Worm (Caenorhabditis elegans) whole organism, L4/young adult: ENCODE data around the gene srz-14.

Experiments
- W03F9.2 ChIP-seq: fragments of 150-350 bp; optimal IDR thresholded peaks from 2 replicates; lab custom pipeline; 2014; ENCODE audit warnings: missing biosample characterization, missing genetic modification characterization
- dao-5 ChIP-seq: sonication (generic microtip); optimal IDR thresholded peaks from 2 replicates; lab custom pipeline; 2016; ENCODE audit warnings: missing genotype, missing genetic modification characterization, moderate library complexity, missing compliant biosample characterization
- him-1 ChIP-seq: sonication (generic microtip); optimal IDR thresholded peaks from 2 replicates; lab custom pipeline; 2016; ENCODE audit warnings: missing genotype, missing genetic modification reagents, missing genetic modification characterization, missing compliant biosample characterization

DNA sequence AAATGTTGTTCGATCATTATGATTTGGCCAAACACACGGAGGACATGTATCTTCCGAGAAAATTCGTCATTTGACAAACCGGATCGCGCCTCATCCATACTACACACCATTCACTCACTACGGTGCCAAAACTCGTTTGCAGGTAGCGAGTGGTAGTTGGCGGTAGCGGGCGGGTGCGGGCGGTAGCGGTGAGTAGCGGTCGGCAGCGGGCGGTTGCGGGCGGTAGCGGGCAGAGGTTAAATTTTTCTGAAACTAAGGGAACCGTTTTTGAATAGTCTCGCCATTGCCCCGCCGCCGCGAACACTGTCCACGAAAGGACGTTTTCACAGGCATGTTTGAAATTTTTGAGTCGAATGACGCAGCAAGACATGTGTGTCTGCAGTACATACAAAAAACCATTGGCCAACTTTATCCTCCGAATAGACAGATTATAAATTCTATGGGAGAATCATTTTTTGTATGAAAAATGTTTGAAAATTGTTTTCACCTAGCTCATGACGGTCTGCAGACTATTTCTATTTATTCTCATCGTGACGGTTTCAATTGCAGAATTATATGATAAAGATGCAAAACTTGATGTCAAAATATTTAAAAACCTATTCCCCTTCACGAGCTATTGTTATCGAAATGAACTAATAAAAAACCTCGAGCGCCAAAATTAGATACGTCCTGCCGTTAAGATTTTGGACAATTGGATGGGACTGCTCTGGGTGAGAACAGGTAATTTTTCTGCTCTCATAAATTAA, 27.0 kb downstream of the srz-14 start, which contains the start of gene F11A5.16:
- TF ChIP-seq him-1 (tag; lab: Kevin White, UChicago) (no peak), dao-5 (tag; lab: Kevin White, UChicago) (no peak), W03F9.2 (tag; lab: Kevin White, UChicago) (no peak)
